Worm (Caenorhabditis elegans): ENCODE data around the gene nas-21.
"Not testable (repeated sequence)": the region's sequence is repeated elsewhere in the genome, so short reads cannot be mapped to it uniquely, and the experiment has no call there.

DNA sequence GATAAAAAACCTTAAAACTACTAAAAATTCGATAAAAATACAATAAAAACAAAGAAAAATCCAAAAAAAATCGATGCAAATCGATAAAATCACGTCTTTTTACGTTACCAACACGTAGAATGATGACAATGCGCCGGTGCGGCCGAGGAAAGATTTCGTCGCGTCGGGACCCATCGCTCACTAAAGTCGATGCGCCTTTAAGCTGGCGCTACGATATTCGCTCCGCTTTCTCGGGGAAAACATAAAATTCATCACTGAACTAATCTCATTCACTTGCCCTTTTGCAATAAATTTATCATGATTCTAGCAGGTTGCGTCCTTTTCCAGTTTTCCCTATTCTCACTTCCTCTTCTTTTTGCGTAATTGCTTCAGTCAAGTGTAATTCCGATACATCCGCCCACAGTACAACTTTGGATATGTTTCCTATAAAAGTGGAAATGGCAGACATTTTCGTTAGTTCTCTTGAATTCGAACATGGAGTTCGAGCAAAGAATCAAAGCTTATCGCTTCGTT, 11.3 kb downstream of the nas-21 start, which contains the start of gene col-157:
- not testable (repeated sequence) for TF ChIP-seq nfya-1, ztf-16, pax-1, ceh-18, dve-1 (tag; optimal IDR thresholded peaks at IDR 0.05)
